Fruit fly (Drosophila melanogaster) whole organism, embryonic: ENCODE data around the gene CG43355.
A peak's percentile ranks its signal among the peaks of the same experiment; 100 is the strongest.

Experiments used
- Bdp1 ChIP-seq: fragments of 200-800 bp; sonication (Bioruptor generic); optimal IDR thresholded peaks from 3 replicates; lab custom pipeline; 2016; ENCODE audit warnings: missing biosample characterization, missing genetic modification characterization
- CG10209 ChIP-seq: fragments of 200-800 bp; sonication (Bioruptor generic); optimal IDR thresholded peaks from 3 replicates; lab custom pipeline; 2017; ENCODE audit warnings: missing biosample characterization, mild to moderate bottlenecking, missing genetic modification characterization, missing genetic modification reagents
- CG10431 ChIP-seq: fragments of 200-800 bp; sonication (Bioruptor generic); optimal IDR thresholded peaks from 3 replicates; lab custom pipeline; 2018; ENCODE audit warnings: missing biosample characterization, mild to moderate bottlenecking, missing genetic modification characterization
- CG10959 ChIP-seq: fragments of 200-800 bp; sonication (Bioruptor generic); IDR thresholded peaks from 2 replicates; pipeline ENCODE4 v1.3.6; 2022; ENCODE audit warnings: missing biosample characterization, missing genetic modification characterization
- CG12942 ChIP-seq: fragments of 200-800 bp; sonication (Bioruptor generic); optimal IDR thresholded peaks from 3 replicates; lab custom pipeline; 2016; ENCODE audit warnings: missing biosample characterization, missing genetic modification characterization
- CG13287 ChIP-seq: fragments of 200-800 bp; sonication (Bioruptor generic); IDR thresholded peaks from 2 replicates; pipeline ENCODE4 v1.3.6; 2022; ENCODE audit warnings: missing biosample characterization, missing genetic modification characterization; ENCODE audit not compliant: partially characterized antibody
- CG13296 ChIP-seq: fragments of 200-800 bp; sonication (Bioruptor generic); optimal IDR thresholded peaks from 3 replicates; lab custom pipeline; 2018; ENCODE audit warnings: missing biosample characterization, mild to moderate bottlenecking, missing genetic modification characterization
- CG13424 ChIP-seq: fragments of 200-800 bp; sonication (Bioruptor generic); optimal IDR thresholded peaks from 2 replicates; lab custom pipeline; 2019; ENCODE audit warnings: missing biosample characterization, mild to moderate bottlenecking, missing genetic modification characterization, moderate library complexity
- CG14014 ChIP-seq: fragments of 200-800 bp; sonication (Bioruptor generic); IDR thresholded peaks from 2 replicates; pipeline ENCODE4 v1.3.6; 2022; ENCODE audit warnings: missing biosample characterization, missing genetic modification characterization
- CG15479 ChIP-seq: fragments of 200-800 bp; sonication (Bioruptor generic); optimal IDR thresholded peaks from 3 replicates; lab custom pipeline; 2019; ENCODE audit warnings: missing biosample characterization, mild to moderate bottlenecking, missing genetic modification characterization, moderate library complexity
- CG16779 ChIP-seq: fragments of 200-800 bp; sonication (Bioruptor generic); IDR thresholded peaks from 2 replicates; pipeline ENCODE4 v1.3.6; 2022; ENCODE audit warnings: missing biosample characterization, missing genetic modification characterization
- CG2712 ChIP-seq: fragments of 200-800 bp; optimal IDR thresholded peaks from 3 replicates; lab custom pipeline; 2019; ENCODE audit warnings: missing biosample characterization, mild to moderate bottlenecking, missing genetic modification characterization, moderate library complexity
- CG30431 ChIP-seq: fragments of 200-800 bp; sonication (Bioruptor generic); optimal IDR thresholded peaks from 2 replicates; lab custom pipeline; 2017; ENCODE audit warnings: missing biosample characterization, missing genetic modification characterization
- CG3065 ChIP-seq: fragments of 200-800 bp; sonication (Bioruptor generic); optimal IDR thresholded peaks from 2 replicates; lab custom pipeline; 2016; ENCODE audit warnings: missing biosample characterization, missing genetic modification characterization
- CG34376 ChIP-seq: fragments of 200-800 bp; sonication (Bioruptor generic); optimal IDR thresholded peaks from 2 replicates; lab custom pipeline; 2018; ENCODE audit warnings: missing biosample characterization, mild to moderate bottlenecking, missing genetic modification characterization
- CG4328 ChIP-seq: fragments of 200-800 bp; sonication (Bioruptor generic); optimal IDR thresholded peaks from 3 replicates; lab custom pipeline; 2017; ENCODE audit warnings: missing biosample characterization, missing genetic modification reagents, missing genetic modification characterization
- CG8290 ChIP-seq, 3 experiments: fragments of 200-800 bp; sonication (Bioruptor generic); optimal IDR thresholded peaks; 2 replicates each; lab custom pipeline; 2016 to 2019; ENCODE audit warnings: missing biosample characterization in 3 of 3, missing genetic modification characterization in 3 of 3, mild to moderate bottlenecking in 2 of 3, moderate library complexity in 1 of 3
- CG8765 ChIP-seq: fragments of 200-800 bp; sonication (Bioruptor generic); IDR thresholded peaks from 2 replicates; pipeline ENCODE4 v1.3.6; 2022; ENCODE audit warnings: missing biosample characterization, missing genetic modification characterization
- CG8924 ChIP-seq: fragments of 200-800 bp; optimal IDR thresholded peaks from 3 replicates; lab custom pipeline; 2019; ENCODE audit warnings: missing biosample characterization, mild to moderate bottlenecking, missing genetic modification characterization, moderate library complexity
- Doc3 ChIP-seq: fragments of 200-800 bp; sonication (Bioruptor generic); IDR thresholded peaks from 3 replicates; pipeline ENCODE4 v1.3.6; 2022; ENCODE audit warnings: missing biosample characterization, missing genetic modification characterization; ENCODE audit not compliant: partially characterized antibody
- E2f2 ChIP-seq: fragments of 200-800 bp; sonication (Bioruptor generic); IDR thresholded peaks from 2 replicates; pipeline ENCODE4 v1.3.6; 2022; ENCODE audit warnings: missing biosample characterization, missing genetic modification characterization
- Ets65A ChIP-seq: fragments of 200-800 bp; sonication (Bioruptor generic); peaks from one replicate; lab custom pipeline; 2016; ENCODE audit warnings: missing biosample characterization, missing genetic modification characterization
- HHEX ChIP-seq: fragments of 200-800 bp; sonication (Bioruptor generic); optimal IDR thresholded peaks from 3 replicates; lab custom pipeline; 2017; ENCODE audit warnings: missing biosample characterization, mild to moderate bottlenecking, missing genetic modification characterization, missing genetic modification reagents
- Lpt ChIP-seq: fragments of >200 bp; optimal IDR thresholded peaks from 2 replicates; lab custom pipeline; 2018; ENCODE audit warnings: missing biosample characterization, missing genetic modification characterization
- MESR4 ChIP-seq: fragments of 200-800 bp; sonication (Bioruptor generic); optimal IDR thresholded peaks from 2 replicates; lab custom pipeline; 2018; ENCODE audit warnings: missing biosample characterization, mild to moderate bottlenecking, missing genetic modification characterization, moderate library complexity
- NC2α ChIP-seq: fragments of 200-800 bp; sonication (Bioruptor generic); optimal IDR thresholded peaks from 2 replicates; lab custom pipeline; 2016; ENCODE audit warnings: missing biosample characterization, missing genetic modification characterization
- Nf-YA ChIP-seq: fragments of 200-800 bp; sonication (Bioruptor generic); IDR thresholded peaks from 2 replicates; pipeline ENCODE4 v1.3.6; 2022; ENCODE audit warnings: missing biosample characterization, missing genetic modification characterization
- NfI ChIP-seq: fragments of 200-800 bp; sonication (Bioruptor generic); optimal IDR thresholded peaks from 3 replicates; lab custom pipeline; 2018; ENCODE audit warnings: missing biosample characterization, mild to moderate bottlenecking, missing genetic modification characterization, moderate library complexity
- Ssrp ChIP-seq: fragments of 200-800 bp; sonication (Bioruptor generic); optimal IDR thresholded peaks from 2 replicates; lab custom pipeline; 2018; ENCODE audit warnings: missing biosample characterization, mild to moderate bottlenecking, missing genetic modification characterization, moderate library complexity
- al ChIP-seq: fragments of 200-800 bp; sonication (Bioruptor generic); IDR thresholded peaks from 2 replicates; pipeline ENCODE4 v1.3.6; 2022; ENCODE audit warnings: missing biosample characterization, missing genetic modification characterization
- chinmo ChIP-seq: fragments of 200-800 bp; sonication (Bioruptor generic); IDR thresholded peaks from 4 replicates; pipeline ENCODE4 v1.3.6; 2022; ENCODE audit warnings: missing biosample characterization, missing genetic modification characterization; ENCODE audit not compliant: partially characterized antibody
- danr ChIP-seq: fragments of 200-800 bp; sonication (Bioruptor generic); IDR thresholded peaks from 2 replicates; pipeline ENCODE4 v1.3.6; 2022; ENCODE audit warnings: missing biosample characterization, missing genetic modification characterization
- dmrt11E ChIP-seq: fragments of 200-800 bp; sonication (Bioruptor generic); optimal IDR thresholded peaks from 3 replicates; lab custom pipeline; 2018; ENCODE audit warnings: missing biosample characterization, mild to moderate bottlenecking, missing genetic modification characterization, moderate library complexity
- exex ChIP-seq: fragments of 200-800 bp; sonication (Bioruptor generic); optimal IDR thresholded peaks from 4 replicates; lab custom pipeline; 2018; ENCODE audit warnings: missing biosample characterization, mild to moderate bottlenecking, missing genetic modification characterization, moderate library complexity
- gem ChIP-seq: fragments of 200-800 bp; sonication (Bioruptor generic); optimal IDR thresholded peaks from 2 replicates; lab custom pipeline; 2019; ENCODE audit warnings: missing biosample characterization, mild to moderate bottlenecking, missing genetic modification characterization, moderate library complexity
- ken ChIP-seq: fragments of 200-800 bp; sonication (Bioruptor generic); IDR thresholded peaks from 3 replicates; pipeline ENCODE4 v1.3.6; 2022; ENCODE audit warnings: missing biosample characterization, missing genetic modification characterization
- kni ChIP-seq: fragments of 200-800 bp; sonication (Bioruptor generic); optimal IDR thresholded peaks from 3 replicates; lab custom pipeline; 2017; ENCODE audit warnings: mild to moderate bottlenecking, missing biosample characterization, missing genetic modification reagents, missing genetic modification characterization
- nerfin-1 ChIP-seq: fragments of 200-800 bp; sonication (Bioruptor generic); optimal IDR thresholded peaks from 3 replicates; lab custom pipeline; 2019; ENCODE audit warnings: missing biosample characterization, mild to moderate bottlenecking, missing genetic modification characterization, moderate library complexity
- nerfin-2 ChIP-seq: fragments of 200-800 bp; sonication (Bioruptor generic); IDR thresholded peaks from 2 replicates; pipeline ENCODE4 v1.3.6; 2022; ENCODE audit warnings: missing biosample characterization, missing genetic modification characterization; ENCODE audit not compliant: partially characterized antibody
- phol ChIP-seq: fragments of 200-800 bp; sonication (Bioruptor generic); optimal IDR thresholded peaks from 3 replicates; lab custom pipeline; 2018; ENCODE audit warnings: missing biosample characterization, mild to moderate bottlenecking, missing genetic modification characterization, moderate library complexity
- pnt ChIP-seq: fragments of 200-800 bp; sonication (Bioruptor generic); optimal IDR thresholded peaks from 3 replicates; lab custom pipeline; 2016; ENCODE audit warnings: missing biosample characterization, missing genetic modification characterization
- ro ChIP-seq: fragments of 200-800 bp; sonication (Bioruptor generic); IDR thresholded peaks from 2 replicates; pipeline ENCODE4 v1.3.6; 2022; ENCODE audit warnings: missing biosample characterization, missing genetic modification characterization
- run ChIP-seq: fragments of 200-800 bp; sonication (Bioruptor generic); optimal IDR thresholded peaks from 3 replicates; lab custom pipeline; 2018; ENCODE audit warnings: missing biosample characterization, mild to moderate bottlenecking, missing genetic modification characterization
- sens ChIP-seq: fragments of 200-800 bp; sonication (Bioruptor generic); peaks from one replicate; lab custom pipeline; 2016; ENCODE audit warnings: missing biosample characterization, missing genetic modification characterization
- tap ChIP-seq: fragments of 200-800 bp; optimal IDR thresholded peaks from 3 replicates; lab custom pipeline; 2019; ENCODE audit warnings: missing biosample characterization, mild to moderate bottlenecking, missing genetic modification characterization, moderate library complexity
- trem ChIP-seq: fragments of 200-800 bp; optimal IDR thresholded peaks from 3 replicates; lab custom pipeline; 2019; ENCODE audit warnings: missing biosample characterization, mild to moderate bottlenecking, missing genetic modification characterization, moderate library complexity
- tx ChIP-seq: fragments of 200-800 bp; sonication (Bioruptor generic); optimal IDR thresholded peaks from 2 replicates; lab custom pipeline; 2016; ENCODE audit warnings: missing biosample characterization, missing genetic modification characterization
- vvl ChIP-seq: fragments of 200-800 bp; sonication (Bioruptor generic); IDR thresholded peaks from 2 replicates; pipeline ENCODE4 v1.3.6; 2022; ENCODE audit warnings: missing biosample characterization, missing genetic modification characterization
- wor ChIP-seq: fragments of 200-800 bp; sonication (Bioruptor generic); IDR thresholded peaks from 2 replicates; pipeline ENCODE4 v1.3.6; 2022; ENCODE audit warnings: missing biosample characterization, missing genetic modification characterization

The CG43355 gene

DNA sequence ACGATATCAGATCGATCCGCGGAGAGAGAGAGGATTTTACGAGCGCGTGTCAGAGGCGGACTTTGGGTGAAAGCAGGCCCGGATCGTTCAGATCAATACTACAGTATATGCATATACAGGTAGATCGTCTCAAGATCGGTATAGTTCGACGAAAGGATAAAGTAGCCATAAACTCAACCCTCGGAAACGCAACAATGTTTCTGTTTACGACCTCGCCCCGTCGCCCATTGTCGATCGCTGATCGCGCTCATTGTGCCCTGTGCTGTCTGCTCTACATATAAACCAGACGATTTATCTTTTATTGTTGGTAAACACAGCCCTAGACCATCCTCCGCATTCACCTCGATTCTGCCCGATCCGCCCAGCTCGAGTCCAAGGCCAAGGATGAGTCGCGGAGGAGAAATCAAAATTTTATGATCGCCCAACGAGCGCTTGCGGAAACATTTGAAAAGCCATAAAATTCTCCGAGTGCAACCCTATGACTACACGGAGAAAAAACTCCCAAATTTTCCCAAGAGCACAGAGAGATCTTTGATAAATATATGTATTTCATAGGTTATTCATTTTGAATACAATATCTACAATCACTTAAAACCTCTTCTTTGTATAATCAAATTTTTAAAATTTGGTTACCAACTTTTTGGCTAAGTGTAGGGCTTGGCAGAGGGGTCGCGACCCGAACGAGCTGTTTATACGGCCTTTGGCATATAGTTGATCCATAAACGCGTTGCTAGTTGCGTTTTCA is 31.7 kb upstream of the CG43355 start (continued):
- no peak for TF ChIP-seq ro (GFP tag; lab: Robert Waterston, UW)
- TF ChIP-seq CG13296 (GFP tag; lab: Kevin White, UChicago): no peak
- TF ChIP-seq CG8924 (tag; lab: Kevin White, UChicago): peak; percentile 62
- TF ChIP-seq CG3065 (GFP tag; lab: Kevin White, UChicago): peak; percentile 15
- peak; percentile 77 for TF ChIP-seq CG10959 (GFP tag; lab: Robert Waterston, UW)
- no peak for TF ChIP-seq al
- no peak for TF ChIP-seq run
- no peak for TF ChIP-seq kni
- TF ChIP-seq Doc3 (GFP tag; lab: Robert Waterston, UW): no peak
- no peak for TF ChIP-seq CG34376 (GFP tag; lab: Kevin White, UChicago)
- peak; percentile 95 for TF ChIP-seq sens (GFP tag; lab: Kevin White, UChicago)
- TF ChIP-seq vvl (GFP tag; lab: Robert Waterston, UW): peak; percentile 41; the same call in 1 of the 2 replicates
- TF ChIP-seq nerfin-1 (tag; lab: Kevin White, UChicago): peak; percentile 13
- TF ChIP-seq CG13287 (GFP tag; lab: Robert Waterston, UW): no peak
- TF ChIP-seq CG15479 (GFP tag; lab: Kevin White, UChicago): peak; percentile 22
- peak; percentile 27 for TF ChIP-seq CG12942 (GFP tag; lab: Kevin White, UChicago)
- peak; percentile 48 for TF ChIP-seq trem (tag; lab: Kevin White, UChicago)
- TF ChIP-seq CG13424 (tag; lab: Kevin White, UChicago): peak; percentile 46
- TF ChIP-seq chinmo (GFP tag; lab: Robert Waterston, UW): no peak
- no peak for TF ChIP-seq Lpt (GFP tag; lab: Kevin White, UChicago)
- peak; percentile 73 for TF ChIP-seq phol (tag; lab: Kevin White, UChicago)
- TF ChIP-seq wor (GFP tag; lab: Robert Waterston, UW): no peak
- no peak for TF ChIP-seq CG16779
- TF ChIP-seq Bdp1: peak; percentile 8
- TF ChIP-seq tap (tag; lab: Kevin White, UChicago): no peak
- TF ChIP-seq CG10431 (GFP tag; lab: Kevin White, UChicago): no peak
- peak; percentile 86 for TF ChIP-seq Ets65A (GFP tag; lab: Kevin White, UChicago)
- TF ChIP-seq CG14014 (GFP tag; lab: Robert Waterston, UW): no peak
- no peak for TF ChIP-seq CG4328
- TF ChIP-seq NfI: no peak
- peak; percentile 42 for TF ChIP-seq CG10209 (GFP tag; lab: Kevin White, UChicago)
- no peak for TF ChIP-seq danr
- TF ChIP-seq exex (tag; lab: Kevin White, UChicago): no peak
- peak; percentile 94 for TF ChIP-seq dmrt11E (tag; lab: Kevin White, UChicago)
- TF ChIP-seq HHEX (GFP tag; lab: Kevin White, UChicago): no peak
- peak; percentile 83 for TF ChIP-seq CG2712 (tag; lab: Kevin White, UChicago)
- no peak for TF ChIP-seq tx
- peak; percentile 58 for TF ChIP-seq CG8290 (GFP tag; optimal IDR thresholded peaks at IDR 0.05; lab: Kevin White, UChicago)
- no peak for TF ChIP-seq CG8290 (tag; optimal IDR thresholded peaks at IDR 0.05; lab: Kevin White, UChicago)
- TF ChIP-seq pnt: peak; percentile 47
- no peak for TF ChIP-seq nerfin-2
- TF ChIP-seq ken (GFP tag; lab: Robert Waterston, UW): 0 out of 3 replicates have a peak, but pooled peaks have one; percentile 14
- TF ChIP-seq gem (tag; lab: Kevin White, UChicago): peak; percentile 82
- TF ChIP-seq Ssrp: peak; percentile 57
- peak; percentile 78 for TF ChIP-seq CG8765
- TF ChIP-seq NC2α: peak; percentile 41
- TF ChIP-seq Nf-YA (GFP tag; lab: Robert Waterston, UW): no peak
- TF ChIP-seq CG30431: peak; percentile 42
- TF ChIP-seq MESR4 (GFP tag; lab: Kevin White, UChicago): no peak
- 0 out of 2 replicates have a peak, but pooled peaks have one; percentile 9 for TF ChIP-seq E2f2 (GFP tag; lab: Robert Waterston, UW)
